Fruit fly (Drosophila melanogaster) whole organism, pupa: Measurements from ENCODE around the gene CG32236.

Source experiments
- CG10348 ChIP-seq: fragments of 200-800 bp; sonication (Bioruptor generic); IDR thresholded peaks from 2 replicates; pipeline ENCODE4 v1.3.6; 2022; ENCODE audit warnings: missing biosample characterization, missing genetic modification characterization
- CG12605 ChIP-seq: fragments of 200-800 bp; sonication (Bioruptor generic); IDR thresholded peaks from 2 replicates; pipeline ENCODE4 v1.3.6; 2022; ENCODE audit warnings: missing biosample characterization, missing genetic modification characterization
- CG13204 ChIP-seq: fragments of 200-800 bp; sonication (Bioruptor generic); optimal IDR thresholded peaks from 2 replicates; lab custom pipeline; 2018; ENCODE audit warnings: missing biosample characterization, mild to moderate bottlenecking, missing genetic modification characterization, moderate library complexity
- CG14655 ChIP-seq: fragments of 200-800 bp; sonication (Bioruptor generic); optimal IDR thresholded peaks from 3 replicates; lab custom pipeline; 2017; ENCODE audit warnings: mild to moderate bottlenecking, missing biosample characterization, missing genetic modification reagents, missing genetic modification characterization
- CG17806 ChIP-seq: fragments of 200-800 bp; sonication (Bioruptor generic); optimal IDR thresholded peaks from 2 replicates; lab custom pipeline; 2018; ENCODE audit warnings: missing biosample characterization, mild to moderate bottlenecking, missing genetic modification characterization, moderate library complexity
- CG32121 ChIP-seq: fragments of 200-800 bp; sonication (Bioruptor generic); IDR thresholded peaks from 2 replicates; pipeline ENCODE4 v1.3.6; 2022; ENCODE audit warnings: missing biosample characterization, missing genetic modification characterization
- CG34367 ChIP-seq: fragments of 200-800 bp; sonication (Bioruptor generic); optimal IDR thresholded peaks from 2 replicates; lab custom pipeline; 2018; ENCODE audit warnings: missing biosample characterization, mild to moderate bottlenecking, missing genetic modification characterization
- CG4496 ChIP-seq: fragments of 200-800 bp; sonication (Bioruptor generic); IDR thresholded peaks from 3 replicates; pipeline ENCODE4 v1.3.6; 2022; ENCODE audit warnings: missing biosample characterization, missing genetic modification characterization
- CG8159 ChIP-seq: fragments of 200-800 bp; sonication (Bioruptor generic); optimal IDR thresholded peaks from 3 replicates; lab custom pipeline; 2018; ENCODE audit warnings: missing biosample characterization, mild to moderate bottlenecking, missing genetic modification characterization, moderate library complexity
- CG8301 ChIP-seq: fragments of 200-800 bp; sonication (Bioruptor generic); optimal IDR thresholded peaks from 2 replicates; lab custom pipeline; 2018; ENCODE audit warnings: missing biosample characterization, mild to moderate bottlenecking, missing genetic modification characterization
- CG9948 ChIP-seq: fragments of 200-800 bp; sonication (Bioruptor generic); optimal IDR thresholded peaks from 2 replicates; lab custom pipeline; 2018; ENCODE audit warnings: missing biosample characterization, mild to moderate bottlenecking, missing genetic modification characterization, moderate library complexity
- D1 ChIP-seq: fragments of 200-800 bp; sonication (Bioruptor generic); optimal IDR thresholded peaks from 2 replicates; lab custom pipeline; 2018; ENCODE audit warnings: missing biosample characterization, mild to moderate bottlenecking, missing genetic modification characterization, moderate library complexity
- EcR ChIP-seq: fragments of 200-800 bp; sonication (Bioruptor generic); optimal IDR thresholded peaks from 3 replicates; lab custom pipeline; 2019; ENCODE audit warnings: missing biosample characterization, missing genetic modification characterization, mild to moderate bottlenecking, moderate library complexity, missing genetic modification reagents
- Ets98B ChIP-seq: fragments of 200-800 bp; sonication (Bioruptor generic); IDR thresholded peaks from 2 replicates; pipeline ENCODE4 v1.3.6; 2022; ENCODE audit warnings: missing biosample characterization, missing genetic modification characterization
- Pif1A ChIP-seq: fragments of 200-800 bp; sonication (Bioruptor generic); optimal IDR thresholded peaks from 3 replicates; lab custom pipeline; 2016; ENCODE audit warnings: missing biosample characterization, missing genetic modification characterization
- Pif1B ChIP-seq: fragments of 200-800 bp; sonication (Bioruptor generic); optimal IDR thresholded peaks from 3 replicates; lab custom pipeline; 2016; ENCODE audit warnings: missing biosample characterization, missing genetic modification characterization
- Snoo ChIP-seq: fragments of 200-800 bp; sonication (Bioruptor generic); optimal IDR thresholded peaks from 3 replicates; lab custom pipeline; 2017; ENCODE audit warnings: missing biosample characterization, mild to moderate bottlenecking, missing genetic modification characterization, inconsistent platforms
- fd96Ca ChIP-seq: fragments of 200-800 bp; sonication (Bioruptor generic); IDR thresholded peaks from 3 replicates; pipeline ENCODE4 v1.3.6; 2022; ENCODE audit warnings: missing biosample characterization, missing genetic modification characterization
- gl ChIP-seq: fragments of 200-800 bp; sonication (Bioruptor generic); optimal IDR thresholded peaks from 2 replicates; lab custom pipeline; 2018; ENCODE audit warnings: missing biosample characterization, mild to moderate bottlenecking, missing genetic modification characterization
- rn ChIP-seq: fragments of 200-800 bp; sonication (Bioruptor generic); IDR thresholded peaks from 2 replicates; pipeline ENCODE4 v1.3.6; 2022; ENCODE audit warnings: missing biosample characterization, missing genetic modification characterization

CG32236 gene

dm6 chr3L:4686609-4687008, 19.4 kb upstream of the CG32236 start:
- no peak for TF ChIP-seq CG9948 (tag; lab: Kevin White, UChicago)

dm6 chr3L:4686050-4686449, 18.9 kb upstream of the CG32236 start:
- TF ChIP-seq CG8159 (tag; lab: Kevin White, UChicago) = no peak
- TF ChIP-seq fd96Ca (GFP tag; lab: Robert Waterston, UW) = no peak
- TF ChIP-seq Snoo = no peak
- no peak for TF ChIP-seq CG12605 (GFP tag; lab: Robert Waterston, UW)
- TF ChIP-seq rn (GFP tag; lab: Robert Waterston, UW) = no peak
- no peak for TF ChIP-seq CG32121 (GFP tag; lab: Robert Waterston, UW)
- TF ChIP-seq CG10348 (GFP tag; lab: Robert Waterston, UW) = no peak
- TF ChIP-seq EcR (GFP tag; lab: Kevin White, UChicago) = no peak
- TF ChIP-seq, all 21 proteins: peak for 0

dm6 chr3L:4684622-4685276, 17.6 kb upstream of the CG32236 start:
- 0 out of 2 replicates have a peak, but pooled peaks have one; percentile 19 for TF ChIP-seq CG10348 (GFP tag; lab: Robert Waterston, UW)
- no peak for TF ChIP-seq Ets98B (GFP tag; lab: Robert Waterston, UW)
- TF ChIP-seq, all 21 proteins: peak for 1

- TF ChIP-seq Pif1A (GFP tag; lab: Kevin White, UChicago) = peak; percentile 19
- TF ChIP-seq CG8159 (tag; lab: Kevin White, UChicago) = peak; percentile 60
- no peak for TF ChIP-seq rn (GFP tag; lab: Robert Waterston, UW)
- peak; percentile 53 for TF ChIP-seq CG14655 (GFP tag; lab: Kevin White, UChicago)
- TF ChIP-seq CG8301 (tag; lab: Kevin White, UChicago) = peak; percentile 41
- no peak for TF ChIP-seq Pif1B (GFP tag; lab: Kevin White, UChicago)
- TF ChIP-seq CG13204 = no peak
- no peak for TF ChIP-seq CG10348 (GFP tag; lab: Robert Waterston, UW)
- TF ChIP-seq CG4496 (GFP tag; lab: Robert Waterston, UW) = peak; percentile 53; the same call in 1 of the 3 replicates
- TF ChIP-seq CG9948 (tag; lab: Kevin White, UChicago) = no peak
- TF ChIP-seq CG32121 (GFP tag; lab: Robert Waterston, UW) = no peak
- TF ChIP-seq fd96Ca (GFP tag; lab: Robert Waterston, UW) = no peak
Observed at dm6 chr3L:4679063-4679462, 11.9 kb upstream of the CG32236 start.

- no peak for TF ChIP-seq CG12605 (GFP tag; lab: Robert Waterston, UW)
- TF ChIP-seq CG4496 (GFP tag; lab: Robert Waterston, UW) = no peak
- TF ChIP-seq fd96Ca (GFP tag; lab: Robert Waterston, UW) = no peak
- TF ChIP-seq CG8159 (tag; lab: Kevin White, UChicago) = no peak
- TF ChIP-seq gl (tag; lab: Kevin White, UChicago) = no peak
- TF ChIP-seq CG32121 (GFP tag; lab: Robert Waterston, UW) = no peak
- TF ChIP-seq CG10348 (GFP tag; lab: Robert Waterston, UW) = no peak
- no peak for TF ChIP-seq Snoo
- TF ChIP-seq CG34367 (tag; lab: Kevin White, UChicago) = no peak
- TF ChIP-seq CG8301 (tag; lab: Kevin White, UChicago) = no peak
- TF ChIP-seq Pif1B (GFP tag; lab: Kevin White, UChicago) = no peak
- TF ChIP-seq rn (GFP tag; lab: Robert Waterston, UW) = no peak
- TF ChIP-seq CG17806 (tag; lab: Kevin White, UChicago) = no peak
- TF ChIP-seq EcR (GFP tag; lab: Kevin White, UChicago) = no peak
- TF ChIP-seq CG13204 = no peak
- no peak for TF ChIP-seq CG9948 (tag; lab: Kevin White, UChicago)
- TF ChIP-seq Ets98B (GFP tag; lab: Robert Waterston, UW) = no peak
- TF ChIP-seq D1 (tag; lab: Kevin White, UChicago) = no peak
Observed at dm6 chr3L:4677532-4677931, 10.3 kb upstream of the CG32236 start, which contains the start of gene CG34266. Gene CG34266, plus strand, starts transcription at chr3L:4677832.

- no peak for TF ChIP-seq CG32121 (GFP tag; lab: Robert Waterston, UW)
- TF ChIP-seq CG13204 = no peak
- no peak for TF ChIP-seq fd96Ca (GFP tag; lab: Robert Waterston, UW)
- TF ChIP-seq CG12605 (GFP tag; lab: Robert Waterston, UW) = no peak
- TF ChIP-seq, all 21 proteins: peak for 0
Observed at dm6 chr3L:4647976-4648375, 19.2 kb downstream of the CG32236 start, which contains the start of gene TTLL1B. Gene TTLL1B, plus strand, starts transcription at chr3L:4648276.

- no peak for TF ChIP-seq fd96Ca (GFP tag; lab: Robert Waterston, UW)
- TF ChIP-seq CG8159 (tag; lab: Kevin White, UChicago) = no peak
- TF ChIP-seq CG14655 (GFP tag; lab: Kevin White, UChicago) = no peak
- no peak for TF ChIP-seq CG4496 (GFP tag; lab: Robert Waterston, UW)
- no peak for TF ChIP-seq gl (tag; lab: Kevin White, UChicago)
- no peak for TF ChIP-seq rn (GFP tag; lab: Robert Waterston, UW)
- TF ChIP-seq CG17806 (tag; lab: Kevin White, UChicago) = no peak
- no peak for TF ChIP-seq Pif1B (GFP tag; lab: Kevin White, UChicago)
- TF ChIP-seq CG8301 (tag; lab: Kevin White, UChicago) = no peak
Observed at dm6 chr3L:4634689-4635088, 32.5 kb downstream of the CG32236 start, which contains the start of gene CG13716. Gene CG13716, minus strand, starts transcription at chr3L:4634789.
